Worm (Caenorhabditis elegans) whole organism, young adult: Measurements from ENCODE around the gene slt-1.

Source experiments
- B0019.2 ChIP-seq: fragments of 200-800 bp; sonication (Bioruptor generic); conservative IDR thresholded peaks from 2 replicates; pipeline ENCODE4 v1.3.6; 2022; ENCODE audit warnings: missing genetic modification reagents, missing genetic modification characterization, missing compliant biosample characterization
- B0035.1 ChIP-seq: sonication (generic microtip); optimal IDR thresholded peaks from 2 replicates; lab custom pipeline; 2016; ENCODE audit warnings: missing genetic modification characterization, mild to moderate bottlenecking, missing compliant biosample characterization, missing genotype, missing genetic modification reagents
- C17E4.6 ChIP-seq: fragments of 200-800 bp; sonication (Bioruptor generic); IDR thresholded peaks from 2 replicates; pipeline ENCODE4 v1.3.6; 2022; ENCODE audit warnings: missing genetic modification reagents, missing genetic modification characterization, missing compliant biosample characterization
- D2030.7 ChIP-seq: fragments of 200-800 bp; sonication (Bioruptor generic); IDR thresholded peaks from 2 replicates; pipeline ENCODE4 v1.3.6; 2022; ENCODE audit warnings: missing genetic modification reagents, missing genetic modification characterization, missing compliant biosample characterization
- F22D6.2 ChIP-seq: sonication (generic microtip); optimal IDR thresholded peaks from 2 replicates; lab custom pipeline; 2016; ENCODE audit warnings: mild to moderate bottlenecking, missing genetic modification characterization, missing compliant biosample characterization
- F33H1.4 ChIP-seq: fragments of 200-800 bp; sonication (Bioruptor generic); IDR thresholded peaks from 2 replicates; pipeline ENCODE4 v1.3.6; 2022; ENCODE audit warnings: missing genetic modification reagents, missing genetic modification characterization, missing compliant biosample characterization
- F39B2.1 ChIP-seq: fragments of 200-800 bp; sonication (Bioruptor generic); IDR thresholded peaks from 2 replicates; pipeline ENCODE4 v1.3.6; 2022; ENCODE audit warnings: missing genetic modification reagents, missing genetic modification characterization, missing compliant biosample characterization
- F52B5.7 ChIP-seq: sonication (generic microtip); optimal IDR thresholded peaks from 2 replicates; lab custom pipeline; 2016; ENCODE audit warnings: mild to moderate bottlenecking, missing genetic modification characterization, missing compliant biosample characterization
- F55B11.4 ChIP-seq: sonication (generic microtip); optimal IDR thresholded peaks from 2 replicates; lab custom pipeline; 2016; ENCODE audit warnings: missing compliant biosample characterization, missing genetic modification characterization, borderline replicate concordance; ENCODE audit not compliant: insufficient read depth
- F57C9.4 ChIP-seq: sonication (generic microtip); optimal IDR thresholded peaks from 2 replicates; lab custom pipeline; 2017; ENCODE audit warnings: mild to moderate bottlenecking, missing genetic modification characterization, missing compliant biosample characterization
- Y53G8AR.9 ChIP-seq: fragments of 200-800 bp; sonication (Bioruptor generic); conservative IDR thresholded peaks from 2 replicates; pipeline ENCODE4 v1.3.6; 2022; ENCODE audit warnings: missing genetic modification reagents, missing genetic modification characterization, missing compliant biosample characterization
- bed-1 ChIP-seq: fragments of 200-800 bp; sonication (Bioruptor generic); IDR thresholded peaks from 2 replicates; pipeline ENCODE4 v1.3.6; 2022; ENCODE audit warnings: missing genetic modification reagents, missing genetic modification characterization, missing compliant biosample characterization
- cebp-2 ChIP-seq: fragments of 200-800 bp; sonication (Bioruptor generic); IDR thresholded peaks from 2 replicates; pipeline ENCODE4 v1.3.6; 2022; ENCODE audit warnings: missing genetic modification characterization, missing compliant biosample characterization
- ceh-40 ChIP-seq: fragments of 200-800 bp; sonication (Bioruptor generic); IDR thresholded peaks from 2 replicates; pipeline ENCODE4 v1.3.6; 2022; ENCODE audit warnings: missing genetic modification characterization, missing compliant biosample characterization
- die-1 ChIP-seq: sonication (generic microtip); optimal IDR thresholded peaks from 2 replicates; lab custom pipeline; 2016; ENCODE audit warnings: missing genotype, mild to moderate bottlenecking, missing genetic modification characterization, missing compliant biosample characterization
- dpff-1 ChIP-seq: sonication (generic microtip); optimal IDR thresholded peaks from 2 replicates; lab custom pipeline; 2017; ENCODE audit warnings: mild to moderate bottlenecking, missing genetic modification characterization, missing compliant biosample characterization
- efl-1 ChIP-seq: fragments of 150-350 bp; optimal IDR thresholded peaks from 2 replicates; lab custom pipeline; 2014; ENCODE audit warnings: missing biosample characterization, missing genetic modification reagents, missing genetic modification characterization
- ekl-4 ChIP-seq: fragments of 200-800 bp; sonication (Bioruptor generic); IDR thresholded peaks from 2 replicates; pipeline ENCODE4 v1.3.6; 2022; ENCODE audit warnings: missing genetic modification reagents, missing genetic modification characterization, missing compliant biosample characterization
- ets-4 ChIP-seq: fragments of 200-800 bp; sonication (Bioruptor generic); optimal IDR thresholded peaks from 2 replicates; lab custom pipeline; 2018; ENCODE audit warnings: mild to moderate bottlenecking, missing genetic modification characterization, missing compliant biosample characterization
- hlh-12 ChIP-seq: sonication (generic microtip); optimal IDR thresholded peaks from 2 replicates; lab custom pipeline; 2016; ENCODE audit warnings: missing genetic modification characterization, missing compliant biosample characterization
- hmg-20 ChIP-seq: fragments of 200-800 bp; sonication (Bioruptor generic); IDR thresholded peaks from 2 replicates; pipeline ENCODE4 v1.3.6; 2022; ENCODE audit warnings: missing genetic modification reagents, missing genetic modification characterization, missing compliant biosample characterization
- hrde-1 ChIP-seq: sonication (generic microtip); optimal IDR thresholded peaks from 2 replicates; lab custom pipeline; 2016; ENCODE audit warnings: missing genetic modification characterization, mild to moderate bottlenecking, missing compliant biosample characterization, moderate library complexity, missing genotype, missing genetic modification reagents, borderline replicate concordance
- hsf-1 ChIP-seq: fragments of 200-800 bp; sonication (Bioruptor generic); IDR thresholded peaks from 2 replicates; pipeline ENCODE4 v1.3.6; 2022; ENCODE audit warnings: missing genetic modification reagents, missing genetic modification characterization, missing compliant biosample characterization
- let-607 ChIP-seq, 2 experiments: fragments of 200-800 bp in 1 of 2; sonication (Bioruptor generic) in 1 of 2; sonication (generic microtip) in 1 of 2; optimal IDR thresholded peaks; 2 replicates each; lab custom pipeline; 2016 to 2018; ENCODE audit warnings: mild to moderate bottlenecking in 2 of 2, missing compliant biosample characterization in 2 of 2, missing genetic modification characterization in 2 of 2, moderate library complexity in 2 of 2, missing genotype in 1 of 2
- lin-40 ChIP-seq: sonication (generic microtip); optimal IDR thresholded peaks from 2 replicates; lab custom pipeline; 2016; ENCODE audit warnings: missing genetic modification characterization, mild to moderate bottlenecking, missing compliant biosample characterization, missing genotype, missing genetic modification reagents
- madf-3 ChIP-seq: fragments of 200-800 bp; sonication (Bioruptor generic); IDR thresholded peaks from 2 replicates; pipeline ENCODE4 v1.3.6; 2022; ENCODE audit warnings: missing genetic modification reagents, missing genetic modification characterization, missing compliant biosample characterization
- madf-6 ChIP-seq: fragments of 200-800 bp; sonication (Bioruptor generic); IDR thresholded peaks from 2 replicates; pipeline ENCODE4 v1.3.6; 2022; ENCODE audit warnings: missing genetic modification reagents, missing genetic modification characterization, missing compliant biosample characterization
- madf-8 ChIP-seq: fragments of 200-800 bp; sonication (Bioruptor generic); conservative IDR thresholded peaks from 2 replicates; pipeline ENCODE4 v1.3.6; 2022; ENCODE audit warnings: missing genetic modification reagents, missing genetic modification characterization, missing compliant biosample characterization
- nfya-1 ChIP-seq: sonication (generic microtip); optimal IDR thresholded peaks from 2 replicates; lab custom pipeline; 2017; ENCODE audit warnings: antibody characterized with exemption, missing compliant biosample characterization, missing genetic modification characterization, borderline replicate concordance; ENCODE audit not compliant: insufficient read depth
- nfyb-1 ChIP-seq: fragments of 200-800 bp; sonication (Bioruptor generic); IDR thresholded peaks from 2 replicates; pipeline ENCODE4 v1.3.6; 2022; ENCODE audit warnings: missing genetic modification reagents, missing genetic modification characterization, missing compliant biosample characterization
- nhr-27 ChIP-seq: fragments of 200-800 bp; sonication (Bioruptor generic); optimal IDR thresholded peaks from 2 replicates; lab custom pipeline; 2018; ENCODE audit warnings: mild to moderate bottlenecking, missing genetic modification characterization, moderate library complexity, missing compliant biosample characterization
- pbrm-1 ChIP-seq: fragments of 200-800 bp; sonication (Bioruptor generic); IDR thresholded peaks from 2 replicates; pipeline ENCODE4 v1.3.6; 2022; ENCODE audit warnings: missing genetic modification reagents, missing genetic modification characterization, missing compliant biosample characterization
- rec-8 ChIP-seq, 2 experiments: sonication (generic microtip); optimal IDR thresholded peaks; 2 replicates each; lab custom pipeline; 2016; ENCODE audit warnings: mild to moderate bottlenecking in 2 of 2, missing genetic modification characterization in 2 of 2, missing genetic modification reagents in 2 of 2, missing genotype in 2 of 2, missing biosample characterization in 1 of 2, missing compliant biosample characterization in 1 of 2, moderate library complexity in 1 of 2
- sdz-38 ChIP-seq: sonication (generic microtip); optimal IDR thresholded peaks from 2 replicates; lab custom pipeline; 2016; ENCODE audit warnings: missing genotype, missing genetic modification characterization, missing compliant biosample characterization
- sea-2 ChIP-seq: fragments of 200-800 bp; sonication (Bioruptor generic); IDR thresholded peaks from 2 replicates; pipeline ENCODE4 v1.3.6; 2022; ENCODE audit warnings: missing genetic modification characterization, missing compliant biosample characterization
- snpc-1.3 ChIP-seq: sonication (generic microtip); optimal IDR thresholded peaks from 2 replicates; lab custom pipeline; 2017; ENCODE audit warnings: missing genetic modification characterization, mild to moderate bottlenecking, missing compliant biosample characterization, antibody characterized with exemption, moderate library complexity, missing genotype, missing genetic modification reagents; ENCODE audit not compliant: insufficient read depth
- sptf-2 ChIP-seq: fragments of 200-800 bp; sonication (Bioruptor generic); optimal IDR thresholded peaks from 2 replicates; lab custom pipeline; 2018; ENCODE audit warnings: mild to moderate bottlenecking, missing genetic modification characterization, missing compliant biosample characterization
- tbp1 ChIP-seq: fragments of 200-800 bp; sonication (Bioruptor generic); optimal IDR thresholded peaks from 2 replicates; lab custom pipeline; 2018; ENCODE audit warnings: mild to moderate bottlenecking, missing genetic modification characterization, missing compliant biosample characterization
- tbx-9 ChIP-seq: sonication (generic microtip); optimal IDR thresholded peaks from 2 replicates; lab custom pipeline; 2016; ENCODE audit warnings: borderline replicate concordance, missing genetic modification characterization, inconsistent platforms, missing compliant biosample characterization
- unc-62 ChIP-seq: fragments of 150-350 bp; optimal IDR thresholded peaks from 2 replicates; lab custom pipeline; 2014; ENCODE audit warnings: missing biosample characterization, missing genetic modification reagents, missing genetic modification characterization
- xnd-1 ChIP-seq: sonication (generic microtip); optimal IDR thresholded peaks from 2 replicates; lab custom pipeline; 2016; ENCODE audit warnings: missing genotype, missing genetic modification reagents, missing genetic modification characterization, missing compliant biosample characterization
- ztf-18 ChIP-seq: sonication (generic microtip); optimal IDR thresholded peaks from 2 replicates; lab custom pipeline; 2016; ENCODE audit warnings: missing genotype, mild to moderate bottlenecking, missing genetic modification characterization, missing compliant biosample characterization
- ztf-22 ChIP-seq: fragments of 200-800 bp; sonication (Bioruptor generic); optimal IDR thresholded peaks from 2 replicates; lab custom pipeline; 2018; ENCODE audit warnings: mild to moderate bottlenecking, missing genetic modification characterization, moderate library complexity, missing compliant biosample characterization
- ztf-3 ChIP-seq: fragments of 200-800 bp; sonication (Bioruptor generic); optimal IDR thresholded peaks from 2 replicates; lab custom pipeline; 2018; ENCODE audit warnings: mild to moderate bottlenecking, missing genetic modification characterization, missing compliant biosample characterization

Gene slt-1

ce11 chrX:14674028-14674427 is at the start of gene slt-1:
TSS of gene slt-1 (plus strand) at chrX:14674328.
- TF ChIP-seq nfya-1 (no peak), C17E4.6 (GFP tag; lab: Robert Waterston, UW) (no peak), bed-1 (GFP tag; lab: Robert Waterston, UW) (no peak), dpff-1 (no peak), madf-3 (no peak), ztf-3 (GFP tag; lab: Kevin White, UChicago) (no peak), rec-8 (tag; optimal IDR thresholded peaks at IDR 0.05; lab: Kevin White, UChicago) (no peak), lin-40 (tag; lab: Kevin White, UChicago) (no peak), F39B2.1 (GFP tag; lab: Robert Waterston, UW) (no peak), let-607 (tag; optimal IDR thresholded peaks at IDR 0.05; lab: Kevin White, UChicago) (no peak), ztf-22 (GFP tag; lab: Kevin White, UChicago) (no peak), B0019.2 (GFP tag; lab: Robert Waterston, UW) (no peak), cebp-2 (GFP tag; lab: Robert Waterston, UW) (no peak)

- TF ChIP-seq B0035.1 (tag; lab: Kevin White, UChicago) (no peak), hrde-1 (tag; lab: Kevin White, UChicago) (no peak), sptf-2 (GFP tag; lab: Kevin White, UChicago) (no peak), xnd-1 (tag; lab: Kevin White, UChicago) (no peak), tbp1 (GFP tag; lab: Kevin White, UChicago) (no peak), ets-4 (GFP tag; lab: Kevin White, UChicago) (no peak), madf-6 (GFP tag; lab: Robert Waterston, UW) (no peak)
These were observed 45.3 kb upstream of the slt-1 start, which contains the start of gene F54E4.2 for ce11 chrX:14628816-14629215. TSS of gene F54E4.2 (minus strand) at chrX:14628916.

- TF ChIP-seq F55B11.4 (tag; lab: Kevin White, UChicago) (no peak), sdz-38 (tag; lab: Kevin White, UChicago) (no peak), F22D6.2 (no peak), nhr-27 (tag; lab: Kevin White, UChicago) (no peak), sea-2 (no peak), Y53G8AR.9 (GFP tag; lab: Robert Waterston, UW) (no peak), D2030.7 (GFP tag; lab: Robert Waterston, UW) (no peak), hlh-12 (tag; lab: Kevin White, UChicago) (no peak), F57C9.4 (tag; lab: Kevin White, UChicago) (no peak), tbx-9 (tag; lab: Kevin White, UChicago) (no peak), snpc-1.3 (no peak), ztf-18 (tag; lab: Kevin White, UChicago) (no peak)
- TF ChIP-seq, all 124 proteins: peak for 0
These were observed 40.4 kb upstream of the slt-1 start for ce11 chrX:14633679-14634078.

ce11 chrX:14636157-14636556 is 38.0 kb upstream of the slt-1 start, which contains the start of gene F54E4.3:
TSS of gene F54E4.3 (minus strand) at chrX:14636421.
- TF ChIP-seq F33H1.4 (GFP tag; lab: Robert Waterston, UW), result no peak
- no peak for TF ChIP-seq C17E4.6 (GFP tag; lab: Robert Waterston, UW)
- TF ChIP-seq F52B5.7 (tag; lab: Kevin White, UChicago), result no peak
- no peak for TF ChIP-seq ztf-3 (GFP tag; lab: Kevin White, UChicago)
- no peak for TF ChIP-seq pbrm-1 (GFP tag; lab: Robert Waterston, UW)
- TF ChIP-seq nfyb-1, result no peak
- TF ChIP-seq ekl-4 (GFP tag; lab: Robert Waterston, UW), result no peak
- TF ChIP-seq efl-1 (GFP tag; lab: Kevin White, UChicago), result no peak
- no peak for TF ChIP-seq hlh-12 (tag; lab: Kevin White, UChicago)
- no peak for TF ChIP-seq ceh-40 (GFP tag; lab: Robert Waterston, UW)
- TF ChIP-seq unc-62, result no peak
- no peak for TF ChIP-seq nfya-1
- no peak for TF ChIP-seq madf-8 (GFP tag; lab: Robert Waterston, UW)
- TF ChIP-seq die-1 (tag; lab: Kevin White, UChicago), result no peak
- no peak for TF ChIP-seq hmg-20 (GFP tag; lab: Robert Waterston, UW)
- TF ChIP-seq hsf-1 (GFP tag; lab: Robert Waterston, UW), result no peak
